Worm (Caenorhabditis elegans): ENCODE measurements around the gene D2089.8.

DNA sequence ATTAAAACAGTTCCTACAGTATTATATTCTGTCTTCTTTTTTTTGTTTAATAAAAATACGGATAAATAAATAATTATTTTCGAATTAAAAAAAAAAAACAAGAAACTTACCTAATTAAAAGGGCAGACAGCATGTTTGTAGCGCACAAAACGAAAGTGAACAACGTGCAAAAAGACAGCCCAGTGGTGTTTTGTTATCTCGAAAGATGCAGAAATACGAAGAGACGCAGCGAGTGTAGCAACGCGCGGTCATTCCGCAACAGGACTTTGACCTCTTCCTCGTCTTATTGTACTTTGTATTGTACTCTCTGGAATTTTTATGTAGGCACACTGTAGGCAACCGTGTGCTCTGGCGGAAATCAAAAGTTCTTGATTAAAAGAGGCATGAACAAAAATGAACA is 31.1 kb upstream of the D2089.8 start, which contains the start of gene gbh-1:
- no peak for TF ChIP-seq pros-1 (tag; optimal IDR thresholded peaks at IDR 0.05)
- no peak for TF ChIP-seq tbx-7 (tag; optimal IDR thresholded peaks at IDR 0.05)
- no peak for TF ChIP-seq ama-1 (optimal IDR thresholded peaks at IDR 0.05)
- TF ChIP-seq dmd-4 (tag; optimal IDR thresholded peaks at IDR 0.05; ENCODE audit: borderline replicate concordance), result no peak
- TF ChIP-seq dve-1 (tag; optimal IDR thresholded peaks at IDR 0.05), result no peak
- TF ChIP-seq hlh-8 (tag; optimal IDR thresholded peaks at IDR 0.05), result no peak
- no peak for TF ChIP-seq ceh-14 (tag; optimal IDR thresholded peaks at IDR 0.05)

All from whole organism, late embryonic.